Worm (Caenorhabditis elegans) whole organism, mixed stage, embryonic: ENCODE data around the gene ZK1128.1.

ENCODE experiments used
- M03D4.4 ChIP-seq: sonication (generic microtip); optimal IDR thresholded peaks from 2 replicates; lab custom pipeline; 2017; ENCODE audit warnings: mild to moderate bottlenecking, missing genetic modification characterization, missing compliant biosample characterization
- bed-3 ChIP-seq: fragments of 200-800 bp; sonication (Bioruptor generic); optimal IDR thresholded peaks from 3 replicates; lab custom pipeline; 2018; ENCODE audit warnings: mild to moderate bottlenecking, missing genetic modification characterization, moderate library complexity, missing compliant biosample characterization
- blmp-1 ChIP-seq: fragments of 150-350 bp; optimal IDR thresholded peaks from 2 replicates; lab custom pipeline; 2014; ENCODE audit warnings: missing biosample characterization, missing genetic modification characterization
- ceh-39 ChIP-seq: fragments of 150-350 bp; optimal IDR thresholded peaks from 2 replicates; lab custom pipeline; 2014; ENCODE audit warnings: missing biosample characterization, missing genetic modification characterization
- ceh-43 ChIP-seq: fragments of 200-800 bp; sonication (Bioruptor generic); optimal IDR thresholded peaks from 2 replicates; lab custom pipeline; 2018; ENCODE audit warnings: mild to moderate bottlenecking, missing genetic modification characterization, moderate library complexity, missing compliant biosample characterization
- ceh-83 ChIP-seq: fragments of 200-800 bp; sonication (Bioruptor generic); optimal IDR thresholded peaks from 2 replicates; lab custom pipeline; 2018; ENCODE audit warnings: mild to moderate bottlenecking, missing genetic modification characterization, missing compliant biosample characterization
- ces-1 ChIP-seq: fragments of 150-350 bp; optimal IDR thresholded peaks from 2 replicates; lab custom pipeline; 2014; ENCODE audit warnings: missing biosample characterization, missing genetic modification reagents, missing genetic modification characterization
- cnd-1 ChIP-seq: fragments of 200-800 bp; sonication (Bioruptor generic); optimal IDR thresholded peaks from 2 replicates; lab custom pipeline; 2018; ENCODE audit warnings: mild to moderate bottlenecking, missing genetic modification characterization, missing compliant biosample characterization
- drap-1 ChIP-seq: fragments of 200-800 bp; sonication (Bioruptor generic); optimal IDR thresholded peaks from 3 replicates; lab custom pipeline; 2018; ENCODE audit warnings: mild to moderate bottlenecking, missing genetic modification characterization, missing compliant biosample characterization
- elt-1 ChIP-seq: sonication (generic microtip); optimal IDR thresholded peaks from 2 replicates; lab custom pipeline; 2017; ENCODE audit warnings: missing genetic modification characterization, mild to moderate bottlenecking, missing compliant biosample characterization, antibody characterized with exemption, moderate library complexity, borderline replicate concordance; ENCODE audit not compliant: insufficient read depth
- flh-1 ChIP-seq: fragments of 200-800 bp; sonication (Bioruptor generic); optimal IDR thresholded peaks from 2 replicates; lab custom pipeline; 2018; ENCODE audit warnings: mild to moderate bottlenecking, missing genetic modification characterization, moderate library complexity, missing compliant biosample characterization
- ham-2 ChIP-seq: fragments of 200-800 bp; sonication (Bioruptor generic); optimal IDR thresholded peaks from 2 replicates; lab custom pipeline; 2018; ENCODE audit warnings: mild to moderate bottlenecking, missing genetic modification characterization, missing compliant biosample characterization
- hlh-1 ChIP-seq: fragments of 150-350 bp; optimal IDR thresholded peaks from 2 replicates; lab custom pipeline; 2014; ENCODE audit warnings: missing biosample characterization, missing genetic modification reagents, missing genetic modification characterization
- lsy-2 ChIP-seq: fragments of 150-350 bp; optimal IDR thresholded peaks from 2 replicates; lab custom pipeline; 2014; ENCODE audit warnings: missing biosample characterization, missing genetic modification characterization
- mab-5 ChIP-seq: fragments of 150-350 bp; optimal IDR thresholded peaks from 2 replicates; lab custom pipeline; 2014; ENCODE audit warnings: missing biosample characterization, missing genetic modification characterization
- mls-2 ChIP-seq: sonication (generic microtip); optimal IDR thresholded peaks from 2 replicates; lab custom pipeline; 2016; ENCODE audit warnings: mild to moderate bottlenecking, missing genetic modification characterization, moderate library complexity, missing compliant biosample characterization
- nhr-2 ChIP-seq: fragments of 150-350 bp; optimal IDR thresholded peaks from 2 replicates; lab custom pipeline; 2014; ENCODE audit warnings: missing biosample characterization, missing genetic modification characterization
- nhr-237 ChIP-seq: fragments of 150-350 bp; optimal IDR thresholded peaks from 2 replicates; lab custom pipeline; 2014; ENCODE audit warnings: missing biosample characterization, missing genetic modification characterization
- nhr-76 ChIP-seq: sonication (generic microtip); optimal IDR thresholded peaks from 2 replicates; lab custom pipeline; 2017; ENCODE audit warnings: missing biosample characterization, missing genetic modification characterization
- pha-4 ChIP-seq: fragments of 150-350 bp; optimal IDR thresholded peaks from 2 replicates; lab custom pipeline; 2018; ENCODE audit warnings: missing biosample characterization, missing genetic modification reagents, missing genetic modification characterization
- sem-2 ChIP-seq: fragments of 200-800 bp; sonication (Bioruptor generic); optimal IDR thresholded peaks from 2 replicates; lab custom pipeline; 2018; ENCODE audit warnings: mild to moderate bottlenecking, missing genetic modification characterization, missing compliant biosample characterization
- snpc-4 ChIP-seq: fragments of 150-350 bp; optimal IDR thresholded peaks from 2 replicates; lab custom pipeline; 2014; ENCODE audit warnings: missing biosample characterization, missing genetic modification characterization
- sptf-1 ChIP-seq: sonication (generic microtip); optimal IDR thresholded peaks from 2 replicates; lab custom pipeline; 2017; ENCODE audit warnings: mild to moderate bottlenecking, missing genetic modification characterization, moderate library complexity, missing compliant biosample characterization
- tbx-8 ChIP-seq: fragments of 200-800 bp; sonication (Bioruptor generic); optimal IDR thresholded peaks from 2 replicates; lab custom pipeline; 2018; ENCODE audit warnings: mild to moderate bottlenecking, missing genetic modification characterization, moderate library complexity, missing compliant biosample characterization
- unc-62 ChIP-seq: fragments of 150-350 bp; optimal IDR thresholded peaks from 2 replicates; lab custom pipeline; 2014; ENCODE audit warnings: missing biosample characterization, missing genetic modification reagents, missing genetic modification characterization
- ztf-11 ChIP-seq: fragments of 150-350 bp; optimal IDR thresholded peaks from 2 replicates; lab custom pipeline; 2014; ENCODE audit warnings: missing biosample characterization, missing genetic modification characterization

Gene ZK1128.1

DNA sequence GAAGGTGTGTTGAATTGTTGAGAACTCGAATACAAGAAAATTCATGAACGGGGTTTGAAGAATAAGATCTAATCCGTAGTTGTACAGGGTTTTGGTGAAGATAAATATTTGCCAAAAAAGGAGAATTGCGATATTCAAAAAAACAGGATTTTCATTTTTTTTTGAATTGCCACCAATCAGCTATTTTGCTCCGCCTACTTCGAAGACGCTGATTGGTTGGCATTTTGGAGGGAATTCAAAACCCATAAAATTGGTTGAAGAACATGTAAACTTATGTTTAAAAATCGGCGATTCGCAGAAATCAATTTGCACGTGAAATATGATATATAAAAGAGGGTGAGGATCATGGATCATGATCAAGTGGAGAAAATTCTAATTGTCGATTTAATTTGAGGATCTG, 38.5 kb downstream of the ZK1128.1 start:
- no peak for TF ChIP-seq lsy-2
- no peak for TF ChIP-seq snpc-4 (tag; lab: Kevin White, UChicago)
- TF ChIP-seq pha-4 (tag; lab: Kevin White, UChicago), result no peak
- TF ChIP-seq nhr-237, result no peak
- no peak for TF ChIP-seq nhr-2 (tag; lab: Kevin White, UChicago)
- no peak for TF ChIP-seq M03D4.4 (tag; lab: Kevin White, UChicago)
- TF ChIP-seq mab-5 (tag; lab: Kevin White, UChicago), result no peak
- no peak for TF ChIP-seq ceh-39
- no peak for TF ChIP-seq cnd-1
- no peak for TF ChIP-seq unc-62
- no peak for TF ChIP-seq ham-2 (GFP tag; lab: Kevin White, UChicago)
- TF ChIP-seq blmp-1 (tag; lab: Kevin White, UChicago), result no peak

DNA sequence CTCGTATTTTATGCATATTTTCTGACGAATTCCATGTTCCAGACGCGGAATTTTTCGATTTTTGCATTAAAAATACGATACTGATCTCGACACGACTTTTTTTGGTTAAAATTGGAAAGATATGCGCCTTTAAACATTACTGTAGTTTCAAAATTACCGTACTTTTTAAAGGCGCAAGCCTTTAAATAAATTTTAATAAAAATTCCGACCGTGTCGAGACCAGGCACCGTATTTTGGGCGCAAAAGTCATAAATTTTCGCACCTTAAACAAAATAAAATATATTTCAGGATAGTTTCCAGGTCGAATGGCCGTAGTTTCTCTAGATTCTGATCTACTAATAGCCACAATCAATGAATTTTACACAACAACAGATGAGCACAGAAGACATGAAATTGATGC, 45.3 kb downstream of the ZK1128.1 start, which contains the start of gene T16G12.6:
Gene T16G12.6 (plus strand): TSS at position 301 of the 400 bp plus-strand sequence.
- TF ChIP-seq nhr-237 (no peak), blmp-1 (tag; lab: Kevin White, UChicago) (no peak), mls-2 (tag; lab: Kevin White, UChicago) (no peak), cnd-1 (no peak), hlh-1 (tag; lab: Kevin White, UChicago) (no peak), ztf-11 (no peak), elt-1 (tag; lab: Kevin White, UChicago) (no peak), tbx-8 (GFP tag; lab: Kevin White, UChicago) (no peak), sem-2 (GFP tag; lab: Kevin White, UChicago) (no peak), nhr-2 (tag; lab: Kevin White, UChicago) (no peak), M03D4.4 (tag; lab: Kevin White, UChicago) (no peak), bed-3 (GFP tag; lab: Kevin White, UChicago) (no peak), ceh-83 (GFP tag; lab: Kevin White, UChicago) (no peak), lsy-2 (no peak), ceh-43 (GFP tag; lab: Kevin White, UChicago) (no peak)

DNA sequence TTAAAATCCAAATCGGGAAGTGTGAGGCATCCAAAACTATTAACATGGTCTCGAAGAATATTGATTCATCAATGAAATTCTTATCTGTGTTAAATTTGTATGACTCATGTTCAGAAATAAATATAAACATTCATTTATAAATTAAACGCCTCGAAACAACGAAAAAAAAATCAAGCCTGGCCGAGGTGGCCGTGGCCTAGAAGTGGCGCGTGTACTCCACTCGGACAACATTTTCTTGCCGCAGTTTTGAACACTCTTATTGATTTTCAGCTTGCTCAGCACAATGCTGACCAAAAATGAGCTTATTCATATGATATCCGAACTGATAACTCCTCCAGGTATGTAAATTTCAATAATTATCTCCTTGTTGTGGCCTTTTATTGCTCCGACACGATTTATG, 50.4 kb downstream of the ZK1128.1 start, which contains the start of gene ekl-6:
Gene ekl-6 (plus strand): TSS at position 265 of the 400 bp plus-strand sequence.
- TF ChIP-seq M03D4.4 (tag; lab: Kevin White, UChicago) (no peak), nhr-76 (tag; lab: Kevin White, UChicago) (no peak), pha-4 (tag; lab: Kevin White, UChicago) (no peak), cnd-1 (peak; percentile 4), sptf-1 (tag; lab: Kevin White, UChicago) (peak; percentile 5), mls-2 (tag; lab: Kevin White, UChicago) (no peak), bed-3 (GFP tag; lab: Kevin White, UChicago) (no peak), drap-1 (GFP tag; lab: Kevin White, UChicago) (no peak), ham-2 (GFP tag; lab: Kevin White, UChicago) (no peak), ces-1 (GFP tag; lab: Kevin White, UChicago) (no peak), flh-1 (GFP tag; lab: Kevin White, UChicago) (no peak), sem-2 (GFP tag; lab: Kevin White, UChicago) (no peak), hlh-1 (tag; lab: Kevin White, UChicago) (no peak), ceh-39 (no peak), elt-1 (tag; lab: Kevin White, UChicago) (no peak)
